Fruit fly (Drosophila melanogaster): ENCODE results near the gene CG9106.

- TF ChIP-seq insv (optimal IDR thresholded peaks at IDR 0.05) (no peak), h (optimal IDR thresholded peaks at IDR 0.05) (no peak), psq (optimal IDR thresholded peaks at IDR 0.05) (no peak), Sin3A (optimal IDR thresholded peaks at IDR 0.05) (no peak), ttk (optimal IDR thresholded peaks at IDR 0.05) (no peak), Myc (optimal IDR thresholded peaks at IDR 0.05) (no peak)
These were observed 20.6 kb upstream of the CG9106 start, which contains the start of gene CG5877 for dm6 chrX:15292794-15293193.

Measured in Kc167 (cell line).